Fruit fly (Drosophila melanogaster): Measurements from ENCODE around the gene CG12479.
A peak's percentile ranks its signal among the peaks of the same experiment; 100 is the strongest.

The CG12479 gene

dm6 chrX:14151906-14152305 lies at the start of gene CG12479:
CG12479 (minus strand) TSS chrX:14152006.
- TF ChIP-seq CG34367 (tag; optimal IDR thresholded peaks at IDR 0.05) (no peak), CG32121 (GFP tag; IDR thresholded peaks at IDR 0.05) (no peak), Pif1A (GFP tag; optimal IDR thresholded peaks at IDR 0.05) (no peak), CG4496 (GFP tag; IDR thresholded peaks at IDR 0.05) (no peak), Snoo (tag; optimal IDR thresholded peaks at IDR 0.05) (no peak)

dm6 chrX:14201178-14201577 lies 49.4 kb upstream of the CG12479 start, which contains the start of gene Prp16:
Prp16 (plus strand) TSS chrX:14201362.
- no peak for TF ChIP-seq CG4496 (GFP tag; IDR thresholded peaks at IDR 0.05)
- TF ChIP-seq Snoo (tag; optimal IDR thresholded peaks at IDR 0.05), result no peak
- TF ChIP-seq CG8301 (tag; optimal IDR thresholded peaks at IDR 0.05), result no peak
- no peak for TF ChIP-seq CG14655 (GFP tag; optimal IDR thresholded peaks at IDR 0.05)
- TF ChIP-seq gl (tag; optimal IDR thresholded peaks at IDR 0.05), result no peak
- no peak for TF ChIP-seq CG32121 (GFP tag; IDR thresholded peaks at IDR 0.05)
- no peak for TF ChIP-seq EcR (GFP tag; optimal IDR thresholded peaks at IDR 0.05)
- TF ChIP-seq CG12605 (GFP tag; IDR thresholded peaks at IDR 0.05), result no peak
- TF ChIP-seq CG15710 (tag; optimal IDR thresholded peaks at IDR 0.05), result no peak
- no peak for TF ChIP-seq fd96Ca (GFP tag; IDR thresholded peaks at IDR 0.05)
- no peak for TF ChIP-seq CG10348 (GFP tag; IDR thresholded peaks at IDR 0.05)
- TF ChIP-seq Pif1A (GFP tag; optimal IDR thresholded peaks at IDR 0.05), result no peak

- TF ChIP-seq Ets98B (GFP tag; IDR thresholded peaks at IDR 0.05) (peak; percentile 27; the same call in 1 of the 2 replicates), CG10348 (GFP tag; IDR thresholded peaks at IDR 0.05) (no peak), CG12605 (GFP tag; IDR thresholded peaks at IDR 0.05) (peak; percentile 55; the same call in 1 of the 2 replicates), Pif1A (GFP tag; optimal IDR thresholded peaks at IDR 0.05) (no peak), fd96Ca (GFP tag; IDR thresholded peaks at IDR 0.05) (0 out of 3 replicates have a peak, but pooled peaks have one; percentile 23), Pif1B (GFP tag; optimal IDR thresholded peaks at IDR 0.05) (no peak)
Observed at dm6 chrX:14199967-14200531, 48.2 kb upstream of the CG12479 start, which contains the start of gene CG11590. CG11590 (plus strand) TSS chrX:14200178.

dm6 chrX:14193013-14193412 lies 41.2 kb upstream of the CG12479 start, which contains the start of gene yl:
yl (plus strand) TSS chrX:14193214.
- no peak for TF ChIP-seq CG8159 (tag; optimal IDR thresholded peaks at IDR 0.05)
- TF ChIP-seq CG12605 (GFP tag; IDR thresholded peaks at IDR 0.05), result no peak
- no peak for TF ChIP-seq CG10348 (GFP tag; IDR thresholded peaks at IDR 0.05)
- TF ChIP-seq Pif1B (GFP tag; optimal IDR thresholded peaks at IDR 0.05), result no peak
- no peak for TF ChIP-seq CG34367 (tag; optimal IDR thresholded peaks at IDR 0.05)
- TF ChIP-seq CG13204 (GFP tag; optimal IDR thresholded peaks at IDR 0.05), result no peak
- TF ChIP-seq CG4496 (GFP tag; IDR thresholded peaks at IDR 0.05), result no peak
- TF ChIP-seq fd96Ca (GFP tag; IDR thresholded peaks at IDR 0.05), result no peak
- TF ChIP-seq CG14655 (GFP tag; optimal IDR thresholded peaks at IDR 0.05), result no peak
- TF ChIP-seq CG8301 (tag; optimal IDR thresholded peaks at IDR 0.05), result no peak
- no peak for TF ChIP-seq CG15710 (tag; optimal IDR thresholded peaks at IDR 0.05)
- TF ChIP-seq rn (GFP tag; IDR thresholded peaks at IDR 0.05), result no peak
- TF ChIP-seq Snoo (tag; optimal IDR thresholded peaks at IDR 0.05), result no peak
- TF ChIP-seq CG9948 (tag; optimal IDR thresholded peaks at IDR 0.05), result no peak
- no peak for TF ChIP-seq Pif1A (GFP tag; optimal IDR thresholded peaks at IDR 0.05)
- TF ChIP-seq CG17806 (tag; optimal IDR thresholded peaks at IDR 0.05), result no peak
- TF ChIP-seq Ets98B (GFP tag; IDR thresholded peaks at IDR 0.05), result no peak

- TF ChIP-seq fd96Ca (GFP tag; IDR thresholded peaks at IDR 0.05) (no peak), CG10348 (GFP tag; IDR thresholded peaks at IDR 0.05) (no peak), CG17806 (tag; optimal IDR thresholded peaks at IDR 0.05) (no peak), D1 (tag; optimal IDR thresholded peaks at IDR 0.05) (no peak), CG13204 (GFP tag; optimal IDR thresholded peaks at IDR 0.05) (no peak), CG12605 (GFP tag; IDR thresholded peaks at IDR 0.05) (no peak), CG8159 (tag; optimal IDR thresholded peaks at IDR 0.05) (no peak), CG8301 (tag; optimal IDR thresholded peaks at IDR 0.05) (no peak)
Observed at dm6 chrX:14191918-14192317, 40.1 kb upstream of the CG12479 start, which contains the start of gene CG13403. CG13403 (minus strand) TSS chrX:14192018.

- no peak for TF ChIP-seq CG14655 (GFP tag; optimal IDR thresholded peaks at IDR 0.05)
- TF ChIP-seq CG12605 (GFP tag; IDR thresholded peaks at IDR 0.05), result no peak
- TF ChIP-seq CG15710 (tag; optimal IDR thresholded peaks at IDR 0.05), result no peak
- TF ChIP-seq CG13204 (GFP tag; optimal IDR thresholded peaks at IDR 0.05), result no peak
- no peak for TF ChIP-seq CG10348 (GFP tag; IDR thresholded peaks at IDR 0.05)
- TF ChIP-seq EcR (GFP tag; optimal IDR thresholded peaks at IDR 0.05), result no peak
- TF ChIP-seq rn (GFP tag; IDR thresholded peaks at IDR 0.05), result no peak
- no peak for TF ChIP-seq gl (tag; optimal IDR thresholded peaks at IDR 0.05)
- TF ChIP-seq Ets98B (GFP tag; IDR thresholded peaks at IDR 0.05), result no peak
- no peak for TF ChIP-seq CG9948 (tag; optimal IDR thresholded peaks at IDR 0.05)
- no peak for TF ChIP-seq D1 (tag; optimal IDR thresholded peaks at IDR 0.05)
- no peak for TF ChIP-seq CG32121 (GFP tag; IDR thresholded peaks at IDR 0.05)
- no peak for TF ChIP-seq Pif1A (GFP tag; optimal IDR thresholded peaks at IDR 0.05)
- no peak for TF ChIP-seq fd96Ca (GFP tag; IDR thresholded peaks at IDR 0.05)
- no peak for TF ChIP-seq CG17806 (tag; optimal IDR thresholded peaks at IDR 0.05)
- no peak for TF ChIP-seq Pif1B (GFP tag; optimal IDR thresholded peaks at IDR 0.05)
- no peak for TF ChIP-seq Snoo (tag; optimal IDR thresholded peaks at IDR 0.05)
- TF ChIP-seq CG34367 (tag; optimal IDR thresholded peaks at IDR 0.05), result no peak
- TF ChIP-seq CG8159 (tag; optimal IDR thresholded peaks at IDR 0.05), result no peak
- TF ChIP-seq CG4496 (GFP tag; IDR thresholded peaks at IDR 0.05), result no peak
Observed at dm6 chrX:14189216-14189615, 37.4 kb upstream of the CG12479 start, which contains the start of gene CG11585. CG11585 (plus strand) TSS chrX:14189516.

Data from whole organism, pupa.